Fruit fly (Drosophila melanogaster): ENCODE results near the gene Klp3A.

DNA sequence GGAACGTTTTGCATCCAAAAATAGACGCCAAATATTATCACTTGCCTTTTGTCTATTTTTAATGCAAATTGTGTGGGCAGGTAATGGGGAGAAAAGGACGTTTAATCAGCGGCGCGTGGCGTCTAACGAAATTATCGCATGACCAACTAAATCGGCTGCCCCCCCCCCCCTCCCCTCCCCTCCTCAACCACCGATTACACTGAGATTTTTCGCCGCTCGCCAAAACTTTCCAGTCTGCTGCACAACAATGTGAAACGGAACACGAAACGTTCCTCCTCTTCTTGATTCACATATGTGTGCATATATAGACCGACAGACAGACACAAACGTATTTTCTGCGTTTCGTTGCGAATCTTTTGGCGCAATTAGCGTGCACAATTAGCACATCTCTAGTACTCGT, 47.3 kb upstream of the Klp3A start:
- TF ChIP-seq h (optimal IDR thresholded peaks at IDR 0.05) (no peak), ttk (optimal IDR thresholded peaks at IDR 0.05) (no peak)

Data from Kc167 (cell line).